Fruit fly (Drosophila melanogaster) whole organism, embryonic: Measurements from ENCODE around the gene dbr.
A peak's percentile ranks its signal among the peaks of the same experiment; 100 is the strongest.

Experiments
- BtbVII ChIP-seq: fragments of 200-800 bp; sonication (Bioruptor generic); optimal IDR thresholded peaks from 3 replicates; lab custom pipeline; 2017; ENCODE audit warnings: missing biosample characterization, mild to moderate bottlenecking, missing genetic modification characterization
- CG1024 ChIP-seq: fragments of 200-800 bp; sonication (Bioruptor generic); IDR thresholded peaks from 2 replicates; pipeline ENCODE4 v1.3.6; 2022; ENCODE audit warnings: missing biosample characterization, missing genetic modification characterization
- CG10366 ChIP-seq: fragments of 200-800 bp; sonication (Bioruptor generic); IDR thresholded peaks from 2 replicates; pipeline ENCODE4 v1.3.6; 2022; ENCODE audit warnings: missing biosample characterization, missing genetic modification characterization
- CG10462 ChIP-seq: fragments of 200-800 bp; sonication (Bioruptor generic); optimal IDR thresholded peaks from 2 replicates; lab custom pipeline; 2016; ENCODE audit warnings: missing biosample characterization, missing genetic modification characterization
- CG10959 ChIP-seq: fragments of 200-800 bp; sonication (Bioruptor generic); IDR thresholded peaks from 2 replicates; pipeline ENCODE4 v1.3.6; 2022; ENCODE audit warnings: missing biosample characterization, missing genetic modification characterization
- CG11085 ChIP-seq: fragments of 200-800 bp; sonication (Bioruptor generic); IDR thresholded peaks from 2 replicates; pipeline ENCODE4 v1.3.6; 2022; ENCODE audit warnings: missing biosample characterization, missing genetic modification characterization
- CG11093 ChIP-seq: fragments of 200-800 bp; sonication (Bioruptor generic); IDR thresholded peaks from 3 replicates; pipeline ENCODE4 v1.3.6; 2022; ENCODE audit warnings: missing biosample characterization, missing genetic modification characterization
- CG14667 ChIP-seq: fragments of 200-800 bp; sonication (Bioruptor generic); IDR thresholded peaks from 2 replicates; pipeline ENCODE4 v1.3.6; 2022; ENCODE audit warnings: missing biosample characterization, missing genetic modification characterization
- CG17186 ChIP-seq: fragments of 200-800 bp; sonication (Bioruptor generic); optimal IDR thresholded peaks from 3 replicates; lab custom pipeline; 2017; ENCODE audit warnings: missing biosample characterization, missing genetic modification reagents, missing genetic modification characterization
- CG17568 ChIP-seq: fragments of 200-800 bp; sonication (Bioruptor generic); optimal IDR thresholded peaks from 2 replicates; lab custom pipeline; 2018; ENCODE audit warnings: missing biosample characterization, mild to moderate bottlenecking, missing genetic modification characterization, moderate library complexity
- CG18011 ChIP-seq: fragments of 200-800 bp; sonication (Bioruptor generic); optimal IDR thresholded peaks from 2 replicates; lab custom pipeline; 2017; ENCODE audit warnings: missing biosample characterization, missing genetic modification characterization, mild to moderate bottlenecking, moderate library complexity, missing genotype
- CG2129 ChIP-seq: fragments of 200-800 bp; sonication (Bioruptor generic); IDR thresholded peaks from 2 replicates; pipeline ENCODE4 v1.3.6; 2022; ENCODE audit warnings: missing biosample characterization, missing genetic modification characterization; ENCODE audit not compliant: partially characterized antibody
- CG2199 ChIP-seq: fragments of 200-800 bp; sonication (Bioruptor generic); IDR thresholded peaks from 3 replicates; pipeline ENCODE4 v1.3.6; 2022; ENCODE audit warnings: missing biosample characterization, missing genetic modification characterization
- CG2202 ChIP-seq: fragments of 200-800 bp; sonication (Bioruptor generic); optimal IDR thresholded peaks from 2 replicates; lab custom pipeline; 2018; ENCODE audit warnings: missing biosample characterization, mild to moderate bottlenecking, missing genetic modification characterization
- CG3163 ChIP-seq: fragments of 200-800 bp; sonication (Bioruptor generic); optimal IDR thresholded peaks from 3 replicates; lab custom pipeline; 2016; ENCODE audit warnings: missing biosample characterization, missing genetic modification characterization
- CG3281 ChIP-seq: fragments of 200-800 bp; sonication (Bioruptor generic); optimal IDR thresholded peaks from 3 replicates; lab custom pipeline; 2017; ENCODE audit warnings: missing biosample characterization, mild to moderate bottlenecking, missing genetic modification characterization
- CG4328 ChIP-seq: fragments of 200-800 bp; sonication (Bioruptor generic); optimal IDR thresholded peaks from 3 replicates; lab custom pipeline; 2017; ENCODE audit warnings: missing biosample characterization, missing genetic modification reagents, missing genetic modification characterization
- CG4404 ChIP-seq: fragments of 200-800 bp; sonication (Bioruptor generic); IDR thresholded peaks from 2 replicates; pipeline ENCODE4 v1.3.6; 2022; ENCODE audit warnings: missing biosample characterization, missing genetic modification characterization
- CG5953 ChIP-seq: fragments of 200-800 bp; sonication (Bioruptor generic); IDR thresholded peaks from 2 replicates; pipeline ENCODE4 v1.3.6; 2022; ENCODE audit warnings: missing biosample characterization, missing genetic modification characterization
- CG6272 ChIP-seq: fragments of 200-800 bp; sonication (Bioruptor generic); IDR thresholded peaks from 2 replicates; pipeline ENCODE4 v1.3.6; 2022; ENCODE audit warnings: missing biosample characterization, missing genetic modification characterization
- CG6791 ChIP-seq: fragments of 200-800 bp; sonication (Bioruptor generic); IDR thresholded peaks from 3 replicates; pipeline ENCODE4 v1.3.6; 2022; ENCODE audit warnings: missing biosample characterization, missing genetic modification characterization; ENCODE audit not compliant: partially characterized antibody
- CG7372 ChIP-seq: fragments of 200-800 bp; sonication (Bioruptor generic); IDR thresholded peaks from 2 replicates; pipeline ENCODE4 v1.3.6; 2022; ENCODE audit warnings: missing biosample characterization, missing genetic modification characterization
- CG7963 ChIP-seq: fragments of 200-800 bp; sonication (Bioruptor generic); IDR thresholded peaks from 3 replicates; pipeline ENCODE4 v1.3.6; 2022; ENCODE audit warnings: missing biosample characterization, missing genetic modification characterization; ENCODE audit not compliant: partially characterized antibody
- CG8359 ChIP-seq: fragments of 200-800 bp; sonication (Bioruptor generic); optimal IDR thresholded peaks from 2 replicates; lab custom pipeline; 2017; ENCODE audit warnings: missing biosample characterization, mild to moderate bottlenecking, missing genetic modification characterization, borderline replicate concordance
- D19A ChIP-seq: fragments of 200-800 bp; optimal IDR thresholded peaks from 3 replicates; lab custom pipeline; 2019; ENCODE audit warnings: missing biosample characterization, mild to moderate bottlenecking, missing genetic modification characterization, moderate library complexity
- Doc2 ChIP-seq: fragments of 200-800 bp; sonication (Bioruptor generic); IDR thresholded peaks from 2 replicates; pipeline ENCODE4 v1.3.6; 2022; ENCODE audit warnings: missing biosample characterization, missing genetic modification characterization
- HLH3B ChIP-seq: fragments of 200-800 bp; sonication (Bioruptor generic); IDR thresholded peaks from 2 replicates; pipeline ENCODE4 v1.3.6; 2022; ENCODE audit warnings: missing biosample characterization, missing genetic modification characterization
- HLH4C ChIP-seq: fragments of 200-800 bp; sonication (Bioruptor generic); IDR thresholded peaks from 3 replicates; pipeline ENCODE4 v1.3.6; 2022; ENCODE audit warnings: missing biosample characterization, missing genetic modification characterization; ENCODE audit not compliant: partially characterized antibody
- Hmx ChIP-seq: fragments of 200-800 bp; sonication (Bioruptor generic); optimal IDR thresholded peaks from 2 replicates; lab custom pipeline; 2016; ENCODE audit warnings: missing biosample characterization, missing genetic modification characterization
- Med ChIP-seq: fragments of 200-800 bp; sonication (Bioruptor generic); peaks from one replicate; lab custom pipeline; 2016; ENCODE audit warnings: missing biosample characterization, missing genetic modification characterization, mild to moderate bottlenecking, inconsistent platforms, moderate library complexity
- Meics ChIP-seq: fragments of 200-800 bp; sonication (Bioruptor generic); optimal IDR thresholded peaks from 2 replicates; lab custom pipeline; 2017; ENCODE audit warnings: missing biosample characterization, mild to moderate bottlenecking, missing genetic modification characterization
- Side ChIP-seq: fragments of 200-800 bp; sonication (Bioruptor generic); optimal IDR thresholded peaks from 2 replicates; lab custom pipeline; 2016; ENCODE audit warnings: missing biosample characterization, missing genetic modification characterization
- Sox100B ChIP-seq: fragments of 200-800 bp; sonication (Bioruptor generic); optimal IDR thresholded peaks from 3 replicates; lab custom pipeline; 2018; ENCODE audit warnings: missing biosample characterization, mild to moderate bottlenecking, missing genetic modification characterization
- Sry-δ ChIP-seq: fragments of 200-800 bp; sonication (Bioruptor generic); optimal IDR thresholded peaks from 2 replicates; lab custom pipeline; 2016; ENCODE audit warnings: missing biosample characterization, missing genetic modification characterization
- Stat92E ChIP-seq, 3 experiments: fragments of >200 bp in 2 of 3; fragments of 200-800 bp in 1 of 3; sonication (Bioruptor generic) in 1 of 3; optimal IDR thresholded peaks; 2 replicates each; lab custom pipeline; 2017 to 2019; ENCODE audit warnings: missing biosample characterization in 3 of 3, missing genetic modification characterization in 3 of 3, mild to moderate bottlenecking in 1 of 3, moderate library complexity in 1 of 3
- Trl ChIP-seq, 3 experiments: fragments of >200 bp in 2 of 3; fragments of 200-800 bp in 1 of 3; sonication (Bioruptor generic) in 1 of 3; optimal IDR thresholded peaks; 2 replicates in 1 of 3; 3 replicates in 2 of 3; lab custom pipeline; 2016 to 2017; ENCODE audit warnings: missing biosample characterization in 1 of 3, missing genetic modification characterization in 1 of 3
- YL-1 ChIP-seq: fragments of 200-800 bp; sonication (Bioruptor generic); optimal IDR thresholded peaks from 3 replicates; lab custom pipeline; 2017; ENCODE audit warnings: missing biosample characterization, mild to moderate bottlenecking, missing genetic modification characterization
- aop ChIP-seq: fragments of 200-800 bp; sonication (Bioruptor generic); IDR thresholded peaks from 2 replicates; pipeline ENCODE4 v1.3.6; 2022; ENCODE audit warnings: missing biosample characterization, missing genetic modification characterization
- cas ChIP-seq: fragments of 200-800 bp; sonication (Bioruptor generic); IDR thresholded peaks from 2 replicates; pipeline ENCODE4 v1.3.6; 2022; ENCODE audit warnings: missing biosample characterization, missing genetic modification characterization
- chif ChIP-seq, 2 experiments: fragments of 200-800 bp; sonication (Bioruptor generic); optimal IDR thresholded peaks; 3 replicates each; lab custom pipeline; 2016; ENCODE audit warnings: missing biosample characterization in 2 of 2, missing genetic modification characterization in 2 of 2
- dati ChIP-seq: fragments of 200-800 bp; sonication (Bioruptor generic); IDR thresholded peaks from 2 replicates; pipeline ENCODE4 v1.3.6; 2022; ENCODE audit warnings: missing biosample characterization, missing genetic modification characterization
- dysf ChIP-seq: fragments of 200-800 bp; sonication (Bioruptor generic); IDR thresholded peaks from 3 replicates; pipeline ENCODE4 v1.3.6; 2022; ENCODE audit warnings: missing biosample characterization, missing genetic modification characterization
- fru ChIP-seq: fragments of >200 bp; optimal IDR thresholded peaks from 2 replicates; lab custom pipeline; 2017
- jigr1 ChIP-seq: fragments of 200-800 bp; sonication (Bioruptor generic); IDR thresholded peaks from 3 replicates; pipeline ENCODE4 v1.3.6; 2022; ENCODE audit warnings: missing biosample characterization, missing genetic modification characterization
- lov ChIP-seq, 2 experiments: fragments of 200-800 bp in 1 of 2; fragments of >200 bp in 1 of 2; sonication (Bioruptor generic) in 1 of 2; IDR thresholded peaks in 1 of 2; optimal IDR thresholded peaks in 1 of 2; 2 replicates in 1 of 2; 3 replicates in 1 of 2; pipeline versions ENCODE4 v1.3.6 to Lab custom; 2017 to 2022; ENCODE audit warnings: missing biosample characterization in 1 of 2, missing genetic modification characterization in 1 of 2
- mld ChIP-seq: fragments of 200-800 bp; sonication (Bioruptor generic); IDR thresholded peaks from 3 replicates; pipeline ENCODE4 v1.3.6; 2022; ENCODE audit warnings: missing biosample characterization, missing genetic modification characterization; ENCODE audit not compliant: partially characterized antibody
- nmo ChIP-seq: fragments of 200-800 bp; sonication (Bioruptor generic); optimal IDR thresholded peaks from 2 replicates; lab custom pipeline; 2018; ENCODE audit warnings: missing biosample characterization, mild to moderate bottlenecking, missing genetic modification characterization, moderate library complexity
- nom ChIP-seq: fragments of 200-800 bp; sonication (Bioruptor generic); optimal IDR thresholded peaks from 2 replicates; lab custom pipeline; 2017; ENCODE audit warnings: missing biosample characterization, missing genetic modification characterization, mild to moderate bottlenecking, moderate library complexity, missing genetic modification reagents
- prd ChIP-seq, 3 experiments: fragments of >200 bp in 2 of 3; fragments of 200-800 bp in 1 of 3; sonication (Bioruptor generic) in 1 of 3; optimal IDR thresholded peaks in 2 of 3; IDR thresholded peaks in 1 of 3; 2 replicates in 2 of 3; 3 replicates in 1 of 3; pipeline versions ENCODE4 v1.3.6 to Lab custom; 2017 to 2022; ENCODE audit warnings: missing biosample characterization in 1 of 3, missing genetic modification characterization in 1 of 3
- tll ChIP-seq, 2 experiments: fragments of 200-800 bp in 1 of 2; fragments of >200 bp in 1 of 2; sonication (Bioruptor generic) in 1 of 2; optimal IDR thresholded peaks; 2 replicates each; lab custom pipeline; 2017 to 2019; ENCODE audit warnings: missing biosample characterization in 2 of 2, missing genetic modification characterization in 2 of 2, mild to moderate bottlenecking in 1 of 2, moderate library complexity in 1 of 2

dbr gene

dm6 chr2L:117750-118149 lies 51.5 kb downstream of the dbr start (continued):
- peak; percentile 4 for TF ChIP-seq CG2202 (tag; lab: Kevin White, UChicago)
- no peak for TF ChIP-seq D19A
- no peak for TF ChIP-seq CG4328 (GFP tag; lab: Kevin White, UChicago)
- TF ChIP-seq chif (GFP tag; optimal IDR thresholded peaks at IDR 0.05; lab: Kevin White, UChicago), result peak in 1 of 2 experiments; percentile 3
- no peak for TF ChIP-seq tll (GFP tag; optimal IDR thresholded peaks at IDR 0.05; lab: Kevin White, UChicago)
- TF ChIP-seq Meics (GFP tag; lab: Kevin White, UChicago), result peak; percentile 32
- no peak for TF ChIP-seq Doc2 (GFP tag; lab: Robert Waterston, UW)
- no peak for TF ChIP-seq HLH4C (GFP tag; lab: Robert Waterston, UW)
- no peak for TF ChIP-seq fru
- TF ChIP-seq CG10959 (GFP tag; lab: Robert Waterston, UW), result no peak
- no peak for TF ChIP-seq CG17186
- no peak for TF ChIP-seq CG11093 (GFP tag; lab: Robert Waterston, UW)
- TF ChIP-seq aop, result no peak
- TF ChIP-seq CG5953 (GFP tag; lab: Robert Waterston, UW), result no peak
- TF ChIP-seq CG10366, result no peak
- TF ChIP-seq Sox100B (GFP tag; lab: Kevin White, UChicago), result peak; percentile 38
- TF ChIP-seq BtbVII (GFP tag; lab: Kevin White, UChicago), result peak; percentile 54
- no peak for TF ChIP-seq CG14667 (GFP tag; lab: Robert Waterston, UW)
- TF ChIP-seq CG2199 (GFP tag; lab: Robert Waterston, UW), result no peak
- TF ChIP-seq lov (optimal IDR thresholded peaks at IDR 0.05; lab: Kevin White, UChicago), result no peak
- TF ChIP-seq lov (GFP tag; IDR thresholded peaks at IDR 0.05; lab: Robert Waterston, UW), result peak; percentile 61; the same call in 1 of the 3 replicates
- no peak for TF ChIP-seq CG1024
- TF ChIP-seq nom (GFP tag; lab: Kevin White, UChicago), result no peak
- no peak for TF ChIP-seq CG6791 (GFP tag; lab: Robert Waterston, UW)
- peak; percentile 34 for TF ChIP-seq CG3281
- no peak for TF ChIP-seq mld (GFP tag; lab: Robert Waterston, UW)
- TF ChIP-seq HLH3B (GFP tag; lab: Robert Waterston, UW), result peak; percentile 39; the same call in 1 of the 2 replicates
- TF ChIP-seq CG10462 (GFP tag; lab: Kevin White, UChicago), result no peak
- no peak for TF ChIP-seq prd (optimal IDR thresholded peaks at IDR 0.05; lab: Kevin White, UChicago)
- TF ChIP-seq prd (GFP tag; IDR thresholded peaks at IDR 0.05; lab: Robert Waterston, UW), result no peak
- no peak for TF ChIP-seq CG11085 (GFP tag; lab: Robert Waterston, UW)
- TF ChIP-seq Hmx (GFP tag; lab: Kevin White, UChicago), result no peak
- TF ChIP-seq YL-1 (GFP tag; lab: Kevin White, UChicago), result no peak
- TF ChIP-seq nmo (GFP tag; lab: Kevin White, UChicago), result no peak
- TF ChIP-seq CG2129 (GFP tag; lab: Robert Waterston, UW), result no peak
- TF ChIP-seq CG6272, result no peak
- no peak for TF ChIP-seq CG18011 (GFP tag; lab: Kevin White, UChicago)
- TF ChIP-seq Trl (optimal IDR thresholded peaks at IDR 0.05; lab: Kevin White, UChicago), result no peak
- TF ChIP-seq Trl (GFP tag; optimal IDR thresholded peaks at IDR 0.05; lab: Kevin White, UChicago), result peak; percentile 14
- no peak for TF ChIP-seq CG8359 (GFP tag; lab: Kevin White, UChicago)
- no peak for TF ChIP-seq dati
- no peak for TF ChIP-seq CG7963 (GFP tag; lab: Robert Waterston, UW)
- TF ChIP-seq Side (GFP tag; lab: Kevin White, UChicago), result no peak
- no peak for TF ChIP-seq CG4404
- TF ChIP-seq CG3163, result no peak
- TF ChIP-seq CG7372 (GFP tag; lab: Robert Waterston, UW), result no peak
- no peak for TF ChIP-seq dysf (GFP tag; lab: Robert Waterston, UW)
- TF ChIP-seq Med (GFP tag; lab: Kevin White, UChicago), result peak; percentile 85
- no peak for TF ChIP-seq cas (GFP tag; lab: Robert Waterston, UW)
- no peak for TF ChIP-seq Sry-δ (GFP tag; lab: Kevin White, UChicago)
- no peak for TF ChIP-seq jigr1
- peak; percentile 8 for TF ChIP-seq CG17568
- no peak for TF ChIP-seq Stat92E (GFP tag; optimal IDR thresholded peaks at IDR 0.05; lab: Kevin White, UChicago)
